Fruit fly (Drosophila melanogaster): ENCODE data around the gene CG6966.

DNA sequence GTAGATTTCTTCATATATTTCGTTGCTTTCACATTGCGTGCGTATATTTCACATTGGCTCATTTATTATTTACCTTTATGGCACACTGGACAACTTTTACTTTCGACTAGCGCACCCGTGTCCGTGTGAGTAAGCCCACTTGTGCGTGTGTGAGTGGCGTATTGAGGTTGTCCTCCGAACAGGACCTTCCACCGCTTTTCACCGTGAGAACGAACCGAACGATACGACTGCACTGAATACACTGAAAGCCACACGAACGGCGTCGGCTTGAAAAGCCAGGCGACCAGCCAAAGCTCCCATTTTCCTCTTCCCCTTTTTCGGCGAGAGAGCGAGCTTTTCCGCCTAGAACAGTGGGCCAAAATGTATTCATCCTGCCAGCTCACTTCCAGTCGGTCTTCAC lies 18.5 kb downstream of the CG6966 start, which contains the start of gene dpr9:
- no peak for TF ChIP-seq pdm3 (GFP tag; optimal IDR thresholded peaks at IDR 0.05)
- no peak for TF ChIP-seq Hr39 (GFP tag; optimal IDR thresholded peaks at IDR 0.05)
- no peak for TF ChIP-seq esn (GFP tag; optimal IDR thresholded peaks at IDR 0.05)
- TF ChIP-seq Smox (GFP tag; optimal IDR thresholded peaks at IDR 0.05) = no peak
- TF ChIP-seq CG10631 (GFP tag; optimal IDR thresholded peaks at IDR 0.05) = no peak
- TF ChIP-seq dsx (GFP tag; optimal IDR thresholded peaks at IDR 0.05; ENCODE audit: poor library complexity, severe bottlenecking) = no peak
- no peak for TF ChIP-seq salr (GFP tag; optimal IDR thresholded peaks at IDR 0.05)
- no peak for TF ChIP-seq svp (GFP tag)
- TF ChIP-seq Hr38 (GFP tag; optimal IDR thresholded peaks at IDR 0.05) = no peak
- no peak for TF ChIP-seq CG8119 (GFP tag; IDR thresholded peaks at IDR 0.05)
- TF ChIP-seq fd85E (GFP tag; optimal IDR thresholded peaks at IDR 0.05) = no peak
- TF ChIP-seq CG1621 (tag; optimal IDR thresholded peaks at IDR 0.05) = no peak
- TF ChIP-seq CG4318 (GFP tag; optimal IDR thresholded peaks at IDR 0.05) = no peak
- no peak for TF ChIP-seq CG10669 (GFP tag; optimal IDR thresholded peaks at IDR 0.05)
